Fruit fly (Drosophila melanogaster) whole organism, wandering third instar larva: ENCODE results near the gene CG3942.

ENCODE experiments used
- Dfd ChIP-seq: fragments of >200 bp; optimal IDR thresholded peaks from 2 replicates; lab custom pipeline; 2017; ENCODE audit warnings: missing biosample characterization, missing genetic modification characterization
- HLH106 ChIP-seq: fragments of 200-800 bp; optimal IDR thresholded peaks from 3 replicates; lab custom pipeline; 2019; ENCODE audit warnings: missing biosample characterization, mild to moderate bottlenecking, missing genetic modification characterization, moderate library complexity
- Rel ChIP-seq, 2 experiments: fragments of 200-800 bp; sonication (Bioruptor generic) in 1 of 2; optimal IDR thresholded peaks; 2 replicates in 1 of 2; 3 replicates in 1 of 2; lab custom pipeline; 2016 to 2019; ENCODE audit warnings: mild to moderate bottlenecking in 2 of 2, missing biosample characterization in 2 of 2, missing genetic modification characterization in 2 of 2, moderate library complexity in 1 of 2
- rgr ChIP-seq: fragments of 200-800 bp; sonication (Bioruptor generic); optimal IDR thresholded peaks from 3 replicates; lab custom pipeline; 2016; ENCODE audit warnings: missing biosample characterization, mild to moderate bottlenecking, missing genetic modification characterization

The CG3942 gene

dm6 chr3R:12301528-12301927, 47.5 kb downstream of the CG3942 start:
- TF ChIP-seq rgr (GFP tag; lab: Kevin White, UChicago) (no peak), Dfd (GFP tag; lab: Kevin White, UChicago) (peak; percentile 94)

- no peak for TF ChIP-seq HLH106 (tag; lab: Kevin White, UChicago)
- no peak for TF ChIP-seq Rel (GFP tag; optimal IDR thresholded peaks at IDR 0.05; lab: Kevin White, UChicago)
- peak; percentile 53 for TF ChIP-seq Rel (tag; optimal IDR thresholded peaks at IDR 0.05; lab: Kevin White, UChicago)
- TF ChIP-seq, all 38 proteins: peak for 1
These were observed 48.9 kb downstream of the CG3942 start for dm6 chr3R:12302915-12303314.
